Fruit fly (Drosophila melanogaster) whole organism: ENCODE results near the gene CG31717.

Source experiments
- CG8478 ChIP-seq: fragments of >200 bp; optimal IDR thresholded peaks from 2 replicates; lab custom pipeline; 2018; ENCODE audit warnings: inconsistent platforms
- Dll ChIP-seq: fragments of >200 bp; optimal IDR thresholded peaks from 2 replicates; lab custom pipeline; 2017
- EcR ChIP-seq, 2 experiments: fragments of >200 bp; optimal IDR thresholded peaks; 2 replicates each; lab custom pipeline; 2017; ENCODE audit warnings: missing biosample characterization in 2 of 2, missing genetic modification characterization in 2 of 2, missing genetic modification reagents in 2 of 2
- pan ChIP-seq: fragments of >200 bp; optimal IDR thresholded peaks from 2 replicates; lab custom pipeline; 2017
- psq ChIP-seq: fragments of >200 bp; optimal IDR thresholded peaks from 2 replicates; lab custom pipeline; 2017
- usp ChIP-seq: fragments of >200 bp; optimal IDR thresholded peaks from 2 replicates; lab custom pipeline; 2017; ENCODE audit warnings: missing biosample characterization, missing genetic modification characterization, mixed read lengths

CG31717 gene

dm6 chr2L:10237725-10238446 is 12.7 kb upstream of the CG31717 start, which contains the start of gene mthl15:
Gene mthl15, minus strand, starts transcription at chr2L:10238317.
- TF ChIP-seq CG8478 (lab: Kevin White, UChicago) = no peak
- TF ChIP-seq pan (lab: Kevin White, UChicago) = peak; percentile 8

dm6 chr2L:10238726-10239652 is 11.5 kb upstream of the CG31717 start, which contains the start of gene me31B:
Gene me31B, plus strand, starts transcription at chr2L:10239341.
- TF ChIP-seq CG8478 (lab: Kevin White, UChicago) (no peak), pan (lab: Kevin White, UChicago) (no peak), Dll (lab: Kevin White, UChicago) (no peak), usp (GFP tag; lab: Kevin White, UChicago) (no peak), EcR (GFP tag; optimal IDR thresholded peaks at IDR 0.05; lab: Kevin White, UChicago) (no peak), psq (lab: Kevin White, UChicago) (no peak)

- TF ChIP-seq usp (GFP tag; lab: Kevin White, UChicago) (no peak), psq (lab: Kevin White, UChicago) (no peak), CG8478 (lab: Kevin White, UChicago) (no peak)
Observed at dm6 chr2L:10246785-10247190, 3.7 kb upstream of the CG31717 start, which contains the start of gene chico. Gene chico, minus strand, starts transcription at chr2L:10247078.

- TF ChIP-seq pan (lab: Kevin White, UChicago) (no peak), usp (GFP tag; lab: Kevin White, UChicago) (no peak), EcR (GFP tag; optimal IDR thresholded peaks at IDR 0.05; lab: Kevin White, UChicago) (no peak), CG8478 (lab: Kevin White, UChicago) (no peak), psq (lab: Kevin White, UChicago) (no peak), Dll (lab: Kevin White, UChicago) (no peak)
Observed at dm6 chr2L:10249655-10250202, 808 bp upstream of the CG31717 start.

- TF ChIP-seq pan (lab: Kevin White, UChicago) = no peak
- no peak for TF ChIP-seq psq (lab: Kevin White, UChicago)
- no peak for TF ChIP-seq CG8478 (lab: Kevin White, UChicago)
- TF ChIP-seq usp (GFP tag; lab: Kevin White, UChicago) = no peak
- no peak for TF ChIP-seq Dll (lab: Kevin White, UChicago)
- TF ChIP-seq EcR (GFP tag; optimal IDR thresholded peaks at IDR 0.05; lab: Kevin White, UChicago) = no peak
Observed at dm6 chr2L:10251592-10251991, 1.1 kb downstream of the CG31717 start, which contains the start of gene Ror. Gene Ror, plus strand, starts transcription at chr2L:10251843.

- TF ChIP-seq pan (lab: Kevin White, UChicago) = no peak
- no peak for TF ChIP-seq usp (GFP tag; lab: Kevin White, UChicago)
- TF ChIP-seq Dll (lab: Kevin White, UChicago) = no peak
- no peak for TF ChIP-seq CG8478 (lab: Kevin White, UChicago)
- TF ChIP-seq EcR (GFP tag; optimal IDR thresholded peaks at IDR 0.05; lab: Kevin White, UChicago) = no peak
- TF ChIP-seq psq (lab: Kevin White, UChicago) = no peak
Observed at dm6 chr2L:10255725-10256158, 5.2 kb downstream of the CG31717 start, which contains the start of gene CG5676. Gene CG5676, minus strand, starts transcription at chr2L:10255891.

DNA sequence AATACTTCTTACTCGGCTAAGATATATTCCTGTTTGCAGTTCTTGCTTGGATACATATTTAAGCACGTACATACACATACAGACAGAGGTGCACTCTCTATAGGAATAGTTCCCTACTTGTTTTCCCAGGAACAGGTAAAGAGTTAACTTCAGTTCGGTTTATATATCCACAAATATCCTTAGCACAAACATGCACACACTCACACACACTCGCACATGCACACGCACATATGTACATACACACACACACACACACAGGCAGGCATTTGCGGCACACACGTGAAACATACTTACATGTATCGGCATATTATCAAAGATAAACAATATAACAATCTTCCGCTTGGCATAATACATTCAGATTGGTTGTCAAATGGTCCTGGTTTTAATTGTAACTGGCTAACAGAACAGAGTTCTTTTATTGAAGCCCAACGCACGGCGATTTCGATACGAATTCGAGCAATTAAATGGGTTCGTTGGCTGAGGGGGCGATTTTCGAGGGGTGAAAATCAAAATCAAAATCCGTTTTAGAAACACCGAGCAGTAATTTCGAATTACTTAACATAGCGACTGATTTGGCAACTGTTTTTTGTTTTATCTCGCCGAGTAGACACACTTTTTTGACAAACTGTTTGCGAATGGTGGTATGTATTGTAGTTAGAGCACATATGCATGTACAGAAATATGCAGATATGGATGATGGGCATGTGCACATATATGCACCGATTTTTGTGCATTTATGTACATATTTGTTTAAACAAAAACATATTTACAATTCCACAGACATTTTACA is 9.6 kb downstream of the CG31717 start:
- TF ChIP-seq usp (GFP tag; lab: Kevin White, UChicago) = no peak
- TF ChIP-seq Dll (lab: Kevin White, UChicago) = no peak
- no peak for TF ChIP-seq CG8478 (lab: Kevin White, UChicago)
- TF ChIP-seq EcR (GFP tag; optimal IDR thresholded peaks at IDR 0.05; lab: Kevin White, UChicago) = no peak
- TF ChIP-seq psq (lab: Kevin White, UChicago) = no peak
- no peak for TF ChIP-seq pan (lab: Kevin White, UChicago)

DNA sequence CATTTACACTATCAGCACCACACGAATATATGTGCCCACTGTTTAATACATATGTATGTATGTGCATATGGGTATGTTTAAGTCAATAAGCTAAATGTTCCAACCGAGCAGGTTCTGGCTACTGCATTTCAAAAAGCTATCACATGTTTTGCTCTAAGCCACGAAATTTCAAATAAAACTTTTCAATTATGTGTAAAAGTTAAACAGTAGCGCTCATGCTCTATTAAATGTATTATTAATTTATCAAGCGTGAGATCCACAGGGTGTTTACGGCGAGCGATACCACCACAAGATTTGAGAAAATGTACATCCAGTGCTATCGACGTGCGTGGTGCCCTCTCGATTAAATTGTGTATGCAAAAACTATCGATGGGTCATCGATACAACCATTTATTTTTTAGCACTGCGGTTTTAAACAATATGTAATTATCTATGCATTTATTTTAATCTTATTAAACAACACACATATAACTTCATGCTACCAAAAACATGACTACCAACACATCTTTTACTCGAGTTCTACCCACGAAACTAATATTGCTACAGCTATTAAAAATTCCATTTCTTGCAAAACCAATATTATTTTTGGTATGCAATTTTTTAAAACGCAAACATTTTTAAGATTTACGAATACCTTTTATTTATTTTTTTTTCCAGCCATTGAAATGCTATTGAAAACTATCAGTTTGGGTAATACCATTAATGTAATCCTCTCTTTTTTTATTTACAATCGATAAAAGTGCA is 10.4 kb downstream of the CG31717 start, which contains the start of gene Pten:
Gene Pten, minus strand, starts transcription at position 300 of the 744 bp plus-strand sequence.
- no peak for TF ChIP-seq CG8478 (lab: Kevin White, UChicago)
- TF ChIP-seq pan (lab: Kevin White, UChicago) = no peak
- TF ChIP-seq psq (lab: Kevin White, UChicago) = no peak
- no peak for TF ChIP-seq Dll (lab: Kevin White, UChicago)
- TF ChIP-seq usp (GFP tag; lab: Kevin White, UChicago) = no peak
- TF ChIP-seq EcR (GFP tag; optimal IDR thresholded peaks at IDR 0.05; lab: Kevin White, UChicago) = no peak

DNA sequence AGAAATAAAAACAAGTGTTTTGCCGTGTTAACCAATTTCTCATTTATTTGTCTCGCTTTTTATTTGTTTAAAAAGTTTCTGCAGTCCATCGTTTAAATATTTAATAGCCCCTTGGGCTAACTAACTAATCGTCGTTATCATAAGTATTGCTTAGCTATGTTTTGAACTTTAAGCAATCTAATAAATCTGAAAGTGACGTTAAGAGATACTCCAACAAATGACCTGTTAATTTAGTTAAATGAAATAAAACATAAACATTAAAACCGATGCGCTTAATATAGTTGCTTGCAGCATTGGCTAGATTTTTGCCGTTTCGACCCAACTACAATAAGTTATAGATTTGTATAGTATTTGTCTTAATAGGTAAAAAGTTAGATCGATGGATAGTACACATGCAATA is 11.2 kb downstream of the CG31717 start:
- TF ChIP-seq CG8478 (lab: Kevin White, UChicago) (no peak), psq (lab: Kevin White, UChicago) (no peak), EcR (GFP tag; optimal IDR thresholded peaks at IDR 0.05; lab: Kevin White, UChicago) (no peak), usp (GFP tag; lab: Kevin White, UChicago) (no peak)
